Fruit fly (Drosophila melanogaster) whole organism, prepupa: Measurements from ENCODE around the gene Nup358.

Source experiments
- Blimp-1 ChIP-seq: fragments of 200-800 bp; sonication (Bioruptor generic); optimal IDR thresholded peaks from 3 replicates; lab custom pipeline; 2017; ENCODE audit warnings: missing biosample characterization, missing genetic modification characterization, mild to moderate bottlenecking, moderate library complexity, missing genetic modification reagents
- CG10631 ChIP-seq: fragments of 200-800 bp; sonication (Bioruptor generic); optimal IDR thresholded peaks from 2 replicates; lab custom pipeline; 2016; ENCODE audit warnings: missing biosample characterization, missing genetic modification characterization
- CG10669 ChIP-seq: fragments of 200-800 bp; sonication (Bioruptor generic); optimal IDR thresholded peaks from 3 replicates; lab custom pipeline; 2018; ENCODE audit warnings: missing biosample characterization, mild to moderate bottlenecking, missing genetic modification characterization, moderate library complexity
- CG15336 ChIP-seq: fragments of 200-800 bp; sonication (Bioruptor generic); IDR thresholded peaks from 2 replicates; pipeline ENCODE4 v1.3.6; 2022; ENCODE audit warnings: missing biosample characterization, missing genetic modification characterization
- CG1621 ChIP-seq: fragments of 200-800 bp; sonication (Bioruptor generic); optimal IDR thresholded peaks from 3 replicates; lab custom pipeline; 2018; ENCODE audit warnings: missing biosample characterization, mild to moderate bottlenecking, missing genetic modification characterization
- CG16779 ChIP-seq: fragments of 200-800 bp; sonication (Bioruptor generic); optimal IDR thresholded peaks from 3 replicates; lab custom pipeline; 2017; ENCODE audit warnings: missing biosample characterization, mild to moderate bottlenecking, missing genetic modification characterization
- CG3032 ChIP-seq: fragments of 200-800 bp; optimal IDR thresholded peaks from 2 replicates; lab custom pipeline; 2019; ENCODE audit warnings: missing biosample characterization, mild to moderate bottlenecking, missing genetic modification characterization, moderate library complexity
- CG31627 ChIP-seq: fragments of 200-800 bp; sonication (Bioruptor generic); optimal IDR thresholded peaks from 3 replicates; lab custom pipeline; 2016; ENCODE audit warnings: missing biosample characterization, missing genetic modification characterization
- CG34406 ChIP-seq: fragments of 200-800 bp; sonication (Bioruptor generic); optimal IDR thresholded peaks from 3 replicates; lab custom pipeline; 2016; ENCODE audit warnings: missing biosample characterization, missing genetic modification characterization
- CG3919 ChIP-seq: fragments of 200-800 bp; sonication (Bioruptor generic); optimal IDR thresholded peaks from 3 replicates; lab custom pipeline; 2016; ENCODE audit warnings: missing biosample characterization, missing genetic modification characterization
- CG4318 ChIP-seq: fragments of 200-800 bp; sonication (Bioruptor generic); optimal IDR thresholded peaks from 3 replicates; lab custom pipeline; 2017; ENCODE audit warnings: missing biosample characterization, mild to moderate bottlenecking, missing genetic modification characterization
- CG6276 ChIP-seq: fragments of 200-800 bp; sonication (Bioruptor generic); optimal IDR thresholded peaks from 2 replicates; lab custom pipeline; 2017; ENCODE audit warnings: missing biosample characterization, mild to moderate bottlenecking, missing genetic modification characterization
- CG8119 ChIP-seq: fragments of 200-800 bp; sonication (Bioruptor generic); IDR thresholded peaks from 3 replicates; pipeline ENCODE4 v1.3.6; 2022; ENCODE audit warnings: missing biosample characterization, missing genetic modification characterization
- CG8319 ChIP-seq: fragments of 200-800 bp; sonication (Bioruptor generic); optimal IDR thresholded peaks from 3 replicates; lab custom pipeline; 2016; ENCODE audit warnings: missing biosample characterization, missing genetic modification characterization
- CG8632 ChIP-seq: fragments of 200-800 bp; sonication (Bioruptor generic); optimal IDR thresholded peaks from 3 replicates; lab custom pipeline; 2016; ENCODE audit warnings: missing biosample characterization, missing genetic modification characterization
- CG9139 ChIP-seq: fragments of 200-800 bp; sonication (Bioruptor generic); optimal IDR thresholded peaks from 3 replicates; lab custom pipeline; 2017; ENCODE audit warnings: missing biosample characterization, mild to moderate bottlenecking, missing genetic modification characterization
- Eip75B ChIP-seq: fragments of 200-800 bp; sonication (Bioruptor generic); optimal IDR thresholded peaks from 3 replicates; lab custom pipeline; 2016; ENCODE audit warnings: missing biosample characterization, missing genetic modification characterization
- Eip78C ChIP-seq: fragments of 200-800 bp; sonication (Bioruptor generic); peaks from one replicate; lab custom pipeline; 2016; ENCODE audit warnings: missing biosample characterization, missing genetic modification characterization
- Ets21C ChIP-seq: fragments of 200-800 bp; sonication (Bioruptor generic); optimal IDR thresholded peaks from 3 replicates; lab custom pipeline; 2016; ENCODE audit warnings: missing biosample characterization, missing genetic modification characterization
- Ets96B ChIP-seq: fragments of 200-800 bp; optimal IDR thresholded peaks from 2 replicates; lab custom pipeline; 2019; ENCODE audit warnings: missing biosample characterization, mild to moderate bottlenecking, missing genetic modification characterization, moderate library complexity
- Gug ChIP-seq: fragments of 200-800 bp; sonication (Bioruptor generic); IDR thresholded peaks from 2 replicates; pipeline ENCODE4 v1.3.6; 2022; ENCODE audit warnings: missing biosample characterization, missing genetic modification characterization
- Hr39 ChIP-seq: fragments of 200-800 bp; sonication (Bioruptor generic); optimal IDR thresholded peaks from 2 replicates; lab custom pipeline; 2016; ENCODE audit warnings: missing biosample characterization, missing genetic modification characterization
- Lpt ChIP-seq: fragments of 200-800 bp; sonication (Bioruptor generic); optimal IDR thresholded peaks from 3 replicates; lab custom pipeline; 2016; ENCODE audit warnings: missing biosample characterization, missing genetic modification characterization
- Met ChIP-seq: fragments of 200-800 bp; sonication (Bioruptor generic); optimal IDR thresholded peaks from 3 replicates; lab custom pipeline; 2016; ENCODE audit warnings: missing biosample characterization, missing genetic modification characterization
- Sox102F ChIP-seq: fragments of 200-800 bp; sonication (Bioruptor generic); optimal IDR thresholded peaks from 2 replicates; lab custom pipeline; 2016; ENCODE audit warnings: missing biosample characterization, mild to moderate bottlenecking, missing genetic modification characterization
- Sox14 ChIP-seq: fragments of 200-800 bp; sonication (Bioruptor generic); optimal IDR thresholded peaks from 3 replicates; lab custom pipeline; 2016; ENCODE audit warnings: missing biosample characterization, missing genetic modification characterization
- acj6 ChIP-seq: fragments of 200-800 bp; sonication (Bioruptor generic); optimal IDR thresholded peaks from 3 replicates; lab custom pipeline; 2016; ENCODE audit warnings: missing biosample characterization, missing genetic modification characterization
- cyc ChIP-seq: fragments of 200-800 bp; sonication (Bioruptor generic); optimal IDR thresholded peaks from 3 replicates; lab custom pipeline; 2016; ENCODE audit warnings: missing biosample characterization, missing genetic modification characterization
- eg ChIP-seq: fragments of 200-800 bp; sonication (Bioruptor generic); IDR thresholded peaks from 3 replicates; pipeline ENCODE4 v1.3.6; 2022; ENCODE audit warnings: missing biosample characterization, missing genetic modification characterization
- esn ChIP-seq: fragments of 200-800 bp; sonication (Bioruptor generic); optimal IDR thresholded peaks from 2 replicates; lab custom pipeline; 2016; ENCODE audit warnings: missing biosample characterization, mild to moderate bottlenecking, missing genetic modification characterization, moderate library complexity
- net ChIP-seq: fragments of 200-800 bp; sonication (Bioruptor generic); optimal IDR thresholded peaks from 3 replicates; lab custom pipeline; 2016; ENCODE audit warnings: missing biosample characterization, missing genetic modification characterization
- salr ChIP-seq, 2 experiments: fragments of 200-800 bp; sonication (Bioruptor generic); optimal IDR thresholded peaks; 3 replicates each; lab custom pipeline; 2016 to 2018; ENCODE audit warnings: missing biosample characterization in 2 of 2, missing genetic modification characterization in 2 of 2, mild to moderate bottlenecking in 1 of 2
- ss ChIP-seq, 2 experiments: fragments of 200-800 bp; sonication (Bioruptor generic); optimal IDR thresholded peaks; 2 replicates in 1 of 2; 3 replicates in 1 of 2; lab custom pipeline; 2017 to 2018; ENCODE audit warnings: mild to moderate bottlenecking in 2 of 2, missing biosample characterization in 2 of 2, missing genetic modification characterization in 2 of 2, moderate library complexity in 1 of 2
- topi ChIP-seq: fragments of 200-800 bp; sonication (Bioruptor generic); optimal IDR thresholded peaks from 3 replicates; lab custom pipeline; 2016; ENCODE audit warnings: missing biosample characterization, missing genetic modification characterization
- vri ChIP-seq: fragments of 200-800 bp; sonication (Bioruptor generic); optimal IDR thresholded peaks from 3 replicates; lab custom pipeline; 2016; ENCODE audit warnings: missing biosample characterization, mild to moderate bottlenecking, missing genetic modification characterization

The Nup358 gene

dm6 chr3R:25283209-25283670 is 34.1 kb downstream of the Nup358 start, which contains the start of gene CG31300:
TSS of gene CG31300 (plus strand) at chr3R:25283620.
- no peak for TF ChIP-seq CG6276 (GFP tag; lab: Kevin White, UChicago)
- no peak for TF ChIP-seq CG31627
- TF ChIP-seq net (GFP tag; lab: Kevin White, UChicago): no peak
- no peak for TF ChIP-seq topi (GFP tag; lab: Kevin White, UChicago)
- TF ChIP-seq CG3032 (tag; lab: Kevin White, UChicago): no peak
- TF ChIP-seq CG10669 (GFP tag; lab: Kevin White, UChicago): no peak
- no peak for TF ChIP-seq CG10631 (GFP tag; lab: Kevin White, UChicago)
- TF ChIP-seq CG4318 (GFP tag; lab: Kevin White, UChicago): no peak
- TF ChIP-seq CG8319 (GFP tag; lab: Kevin White, UChicago): no peak
- TF ChIP-seq Lpt: no peak
- TF ChIP-seq CG9139 (GFP tag; lab: Kevin White, UChicago): no peak
- no peak for TF ChIP-seq Eip75B
- no peak for TF ChIP-seq esn (GFP tag; lab: Kevin White, UChicago)
- TF ChIP-seq CG34406 (GFP tag; lab: Kevin White, UChicago): no peak
- no peak for TF ChIP-seq CG1621
- no peak for TF ChIP-seq CG16779 (tag; lab: Kevin White, UChicago)
- TF ChIP-seq Sox14: no peak
- TF ChIP-seq Sox102F: no peak
- TF ChIP-seq, all 60 proteins: peak for 0

- no peak for TF ChIP-seq Hr39 (GFP tag; lab: Kevin White, UChicago)
- TF ChIP-seq CG3919 (GFP tag; lab: Kevin White, UChicago): no peak
- no peak for TF ChIP-seq topi (GFP tag; lab: Kevin White, UChicago)
- no peak for TF ChIP-seq CG10631 (GFP tag; lab: Kevin White, UChicago)
- no peak for TF ChIP-seq eg (GFP tag; lab: Robert Waterston, UW)
- TF ChIP-seq Met (GFP tag; lab: Kevin White, UChicago): no peak
- no peak for TF ChIP-seq net (GFP tag; lab: Kevin White, UChicago)
- TF ChIP-seq CG15336 (GFP tag; lab: Robert Waterston, UW): no peak
- no peak for TF ChIP-seq vri
- TF ChIP-seq CG8119: no peak
- TF ChIP-seq salr (GFP tag; optimal IDR thresholded peaks at IDR 0.05; lab: Kevin White, UChicago): no peak
- no peak for TF ChIP-seq CG8632 (GFP tag; lab: Kevin White, UChicago)
Measured at dm6 chr3R:25285173-25285572, 36.0 kb downstream of the Nup358 start, which contains the start of gene CG31104. TSS of gene CG31104 (plus strand) at chr3R:25285473.

- no peak for TF ChIP-seq ss (GFP tag; optimal IDR thresholded peaks at IDR 0.05; lab: Kevin White, UChicago)
- no peak for TF ChIP-seq CG31627
- TF ChIP-seq Ets96B: no peak
- no peak for TF ChIP-seq Blimp-1 (GFP tag; lab: Kevin White, UChicago)
- TF ChIP-seq cyc (GFP tag; lab: Kevin White, UChicago): no peak
- TF ChIP-seq Ets21C: no peak
- TF ChIP-seq CG34406 (GFP tag; lab: Kevin White, UChicago): no peak
- no peak for TF ChIP-seq acj6 (GFP tag; lab: Kevin White, UChicago)
- TF ChIP-seq Eip78C (GFP tag; lab: Kevin White, UChicago): no peak
- TF ChIP-seq CG15336 (GFP tag; lab: Robert Waterston, UW): no peak
Measured at dm6 chr3R:25287128-25287527, 38.0 kb downstream of the Nup358 start, which contains the start of gene CG13658. TSS of gene CG13658 (plus strand) at chr3R:25287474.

dm6 chr3R:25289589-25289988 is 40.4 kb downstream of the Nup358 start, which contains the start of gene CG11893:
TSS of gene CG11893 (plus strand) at chr3R:25289889.
- TF ChIP-seq CG6276 (GFP tag; lab: Kevin White, UChicago) (no peak), topi (GFP tag; lab: Kevin White, UChicago) (no peak), Gug (no peak)
